Worm (Caenorhabditis elegans) whole organism, L4 larva: ENCODE measurements around the gene srh-272.
A peak's percentile ranks its signal among the peaks of the same experiment; 100 is the strongest.

Experiments
- D1046.2 ChIP-seq: fragments of 200-800 bp; sonication (Bioruptor generic); IDR thresholded peaks from 2 replicates; pipeline ENCODE4 v1.3.6; 2022; ENCODE audit warnings: missing genetic modification characterization, missing compliant biosample characterization
- F37D6.2 ChIP-seq: sonication (generic microtip); optimal IDR thresholded peaks from 2 replicates; lab custom pipeline; 2016; ENCODE audit warnings: mild to moderate bottlenecking, missing genetic modification characterization, missing compliant biosample characterization
- R02D3.7 ChIP-seq: fragments of 150-350 bp; sonication (generic microtip); optimal IDR thresholded peaks from 3 replicates; lab custom pipeline; 2014; ENCODE audit warnings: missing biosample characterization, missing genetic modification characterization
- T26A8.4 ChIP-seq: fragments of 200-800 bp; sonication (Bioruptor generic); IDR thresholded peaks from 2 replicates; pipeline ENCODE4 v1.3.6; 2022; ENCODE audit warnings: missing genetic modification characterization, missing compliant biosample characterization
- Y105C5A.15 ChIP-seq: fragments of 200-800 bp; sonication (Bioruptor generic); IDR thresholded peaks from 2 replicates; pipeline ENCODE4 v1.3.6; 2022; ENCODE audit warnings: missing genetic modification characterization, missing compliant biosample characterization
- ZK546.5 ChIP-seq, 2 experiments: sonication (generic microtip); optimal IDR thresholded peaks; 2 replicates each; lab custom pipeline; 2017; ENCODE audit warnings: missing biosample characterization in 2 of 2, missing genetic modification characterization in 2 of 2
- aha-1 ChIP-seq: fragments of 150-350 bp; peaks from one replicate; lab custom pipeline; 2014; ENCODE audit warnings: missing biosample characterization, missing genetic modification characterization
- arid-1 ChIP-seq: fragments of 200-800 bp; sonication (Bioruptor generic); conservative IDR thresholded peaks from 2 replicates; pipeline ENCODE4 v1.3.6; 2022; ENCODE audit warnings: missing genetic modification reagents, missing genetic modification characterization, missing compliant biosample characterization
- attf-4 ChIP-seq: sonication (generic microtip); optimal IDR thresholded peaks from 3 replicates; lab custom pipeline; 2017; ENCODE audit warnings: missing biosample characterization, missing genetic modification characterization
- ceh-44 ChIP-seq: fragments of 200-800 bp; sonication (Bioruptor generic); IDR thresholded peaks from 2 replicates; pipeline ENCODE4 v1.3.6; 2022; ENCODE audit warnings: missing genetic modification reagents, missing genetic modification characterization, missing compliant biosample characterization
- ceh-62 ChIP-seq: sonication (generic microtip); optimal IDR thresholded peaks from 2 replicates; lab custom pipeline; 2017; ENCODE audit warnings: missing biosample characterization, missing genetic modification characterization
- ces-1 ChIP-seq: fragments of 150-350 bp; sonication (generic microtip); optimal IDR thresholded peaks from 4 replicates; lab custom pipeline; 2014; ENCODE audit warnings: missing biosample characterization, missing genetic modification reagents, missing genetic modification characterization
- daf-16 ChIP-seq, 3 experiments: sonication (generic microtip); optimal IDR thresholded peaks; 2 replicates each; lab custom pipeline; 2016 to 2017; ENCODE audit warnings: missing genetic modification characterization in 3 of 3, missing genetic modification reagents in 3 of 3, mild to moderate bottlenecking in 2 of 3, missing compliant biosample characterization in 2 of 3, missing biosample characterization in 1 of 3, moderate library complexity in 1 of 3
- daf-8 ChIP-seq: fragments of 200-800 bp; sonication (Bioruptor generic); IDR thresholded peaks from 2 replicates; pipeline ENCODE4 v1.3.6; 2022; ENCODE audit warnings: missing genetic modification characterization, missing compliant biosample characterization
- fos-1 ChIP-seq: fragments of 150-350 bp; optimal IDR thresholded peaks from 2 replicates; lab custom pipeline; 2014; ENCODE audit warnings: missing biosample characterization, missing genetic modification characterization
- hmg-1.1 ChIP-seq: fragments of 200-800 bp; sonication (Bioruptor generic); IDR thresholded peaks from 2 replicates; pipeline ENCODE4 v1.3.6; 2022; ENCODE audit warnings: missing genetic modification reagents, missing genetic modification characterization, missing compliant biosample characterization
- lin-1 ChIP-seq: fragments of 200-800 bp; sonication (Bioruptor generic); IDR thresholded peaks from 2 replicates; pipeline ENCODE4 v1.3.6; 2022; ENCODE audit warnings: missing genetic modification reagents, missing genetic modification characterization, missing compliant biosample characterization
- lin-13 ChIP-seq: fragments of 150-350 bp; optimal IDR thresholded peaks from 2 replicates; lab custom pipeline; 2014; ENCODE audit warnings: missing biosample characterization, missing genetic modification reagents, missing genetic modification characterization
- lin-38 ChIP-seq: fragments of 200-800 bp; sonication (Bioruptor generic); IDR thresholded peaks from 2 replicates; pipeline ENCODE4 v1.3.6; 2022; ENCODE audit warnings: missing genetic modification reagents, missing genetic modification characterization, missing compliant biosample characterization
- lsy-2 ChIP-seq, 2 experiments: fragments of 150-350 bp in 1 of 2; sonication (generic microtip) in 1 of 2; optimal IDR thresholded peaks; 2 replicates each; lab custom pipeline; 2014 to 2017; ENCODE audit warnings: missing biosample characterization in 2 of 2, missing genetic modification characterization in 2 of 2
- mdl-1 ChIP-seq, 2 experiments: fragments of 150-350 bp in 1 of 2; sonication (generic microtip) in 1 of 2; optimal IDR thresholded peaks; 2 replicates each; lab custom pipeline; 2014 to 2017; ENCODE audit warnings: missing biosample characterization in 2 of 2, missing genetic modification characterization in 2 of 2
- mep-1 ChIP-seq: fragments of 150-350 bp; sonication (generic microtip); optimal IDR thresholded peaks from 3 replicates; lab custom pipeline; 2014; ENCODE audit warnings: missing biosample characterization, missing genetic modification characterization
- nhr-237 ChIP-seq: sonication (generic microtip); optimal IDR thresholded peaks from 2 replicates; lab custom pipeline; 2017; ENCODE audit warnings: missing biosample characterization, missing genetic modification characterization
- nhr-28 ChIP-seq: fragments of 150-350 bp; optimal IDR thresholded peaks from 2 replicates; lab custom pipeline; 2014; ENCODE audit warnings: missing biosample characterization, missing genetic modification characterization
- nhr-48 ChIP-seq: sonication (generic microtip); optimal IDR thresholded peaks from 2 replicates; lab custom pipeline; 2016; ENCODE audit warnings: mild to moderate bottlenecking, missing genetic modification characterization, missing compliant biosample characterization
- nhr-76 ChIP-seq: fragments of 150-350 bp; optimal IDR thresholded peaks from 2 replicates; lab custom pipeline; 2014; ENCODE audit warnings: missing biosample characterization, missing genetic modification characterization
- pha-4 ChIP-seq, 2 experiments: fragments of 150-350 bp in 1 of 2; fragments of 200-800 bp in 1 of 2; sonication (Bioruptor generic) in 1 of 2; IDR thresholded peaks in 1 of 2; optimal IDR thresholded peaks in 1 of 2; 2 replicates each; pipeline versions ENCODE4 v1.3.6 to Lab custom; 2014 to 2022; ENCODE audit warnings: missing genetic modification characterization in 2 of 2, missing genetic modification reagents in 2 of 2, missing biosample characterization in 1 of 2, missing compliant biosample characterization in 1 of 2
- pqm-1 ChIP-seq: sonication (generic microtip); optimal IDR thresholded peaks from 2 replicates; lab custom pipeline; 2017; ENCODE audit warnings: missing biosample characterization, missing genetic modification characterization
- tag-97 ChIP-seq: fragments of 200-800 bp; sonication (Bioruptor generic); IDR thresholded peaks from 2 replicates; pipeline ENCODE4 v1.3.6; 2022; ENCODE audit warnings: missing genetic modification characterization, missing compliant biosample characterization
- unc-130 ChIP-seq: sonication (generic microtip); optimal IDR thresholded peaks from 2 replicates; lab custom pipeline; 2016; ENCODE audit warnings: missing genetic modification reagents, missing genetic modification characterization, missing compliant biosample characterization
- unc-39 ChIP-seq: sonication (generic microtip); optimal IDR thresholded peaks from 2 replicates; lab custom pipeline; 2017; ENCODE audit warnings: missing biosample characterization, missing genetic modification characterization
- vab-7 ChIP-seq: fragments of 200-800 bp; sonication (Bioruptor generic); IDR thresholded peaks from 2 replicates; pipeline ENCODE4 v1.3.6; 2022; ENCODE audit warnings: missing genetic modification reagents, missing genetic modification characterization, missing compliant biosample characterization
- zip-2 ChIP-seq: fragments of 150-350 bp; optimal IDR thresholded peaks from 2 replicates; lab custom pipeline; 2014; ENCODE audit warnings: missing biosample characterization, missing genetic modification characterization

Gene srh-272

DNA sequence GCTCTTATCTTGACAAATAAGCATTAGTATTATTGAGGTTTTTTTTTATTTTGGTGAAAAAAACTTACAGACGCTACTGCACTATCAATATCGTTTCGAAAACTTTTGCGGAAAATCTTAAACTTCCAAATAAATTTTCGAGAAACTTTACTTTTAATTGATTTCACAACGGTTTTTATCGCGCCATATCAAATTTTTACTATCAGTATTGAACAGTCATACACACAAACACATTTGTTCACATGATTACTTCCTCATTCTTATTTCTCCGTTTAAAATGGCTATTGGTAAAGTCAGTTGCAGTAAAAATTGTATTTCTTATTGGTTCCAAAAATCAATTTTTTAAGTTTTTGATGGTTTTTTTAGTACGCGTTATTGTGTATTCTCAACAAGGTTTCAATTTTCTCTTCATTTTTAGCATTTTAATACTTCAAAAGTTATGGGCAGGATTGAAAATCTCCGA lies 33.1 kb downstream of the srh-272 start, which contains the start of gene pals-32:
pals-32 (plus strand) TSS at position 413 of the 463 bp plus-strand sequence.
- TF ChIP-seq pqm-1 (tag; lab: Kevin White, UChicago): peak; percentile 69
- no peak for TF ChIP-seq ZK546.5 (tag; optimal IDR thresholded peaks at IDR 0.05; lab: Kevin White, UChicago)
- TF ChIP-seq ceh-62 (tag; lab: Kevin White, UChicago): no peak
- no peak for TF ChIP-seq daf-16 (GFP tag; optimal IDR thresholded peaks at IDR 0.05; lab: Kevin White, UChicago)
- peak; percentile 62 for TF ChIP-seq daf-16 (tag; optimal IDR thresholded peaks at IDR 0.05; lab: Kevin White, UChicago)
- no peak for TF ChIP-seq lin-13 (GFP tag; lab: Kevin White, UChicago)
- TF ChIP-seq nhr-28 (tag; lab: Kevin White, UChicago): peak; percentile 55

ce11 chrV:2899867-2900266 lies 36.7 kb downstream of the srh-272 start, which contains the start of gene str-46:
Gene str-46 (minus strand): TSS chrV:2899967.
- TF ChIP-seq ceh-62 (tag; lab: Kevin White, UChicago) (no peak), lsy-2 (tag; optimal IDR thresholded peaks at IDR 0.05; lab: Kevin White, UChicago) (no peak)

- TF ChIP-seq attf-4 (tag; lab: Kevin White, UChicago): no peak
- TF ChIP-seq fos-1 (tag; lab: Kevin White, UChicago): no peak
- TF ChIP-seq daf-16 (GFP tag; optimal IDR thresholded peaks at IDR 0.05; lab: Kevin White, UChicago): no peak
- no peak for TF ChIP-seq daf-16 (tag; optimal IDR thresholded peaks at IDR 0.05; lab: Kevin White, UChicago)
- no peak for TF ChIP-seq unc-130
- TF ChIP-seq ceh-44 (GFP tag; lab: Robert Waterston, UW): no peak
- TF ChIP-seq lin-38 (GFP tag; lab: Robert Waterston, UW): no peak
- TF ChIP-seq mdl-1 (tag; optimal IDR thresholded peaks at IDR 0.05; lab: Kevin White, UChicago): no peak
- no peak for TF ChIP-seq arid-1 (GFP tag; lab: Robert Waterston, UW)
- no peak for TF ChIP-seq ces-1
- TF ChIP-seq unc-39 (tag; lab: Kevin White, UChicago): no peak
- TF ChIP-seq Y105C5A.15 (GFP tag; lab: Robert Waterston, UW): no peak
Observed at ce11 chrV:2903227-2903626, 40.1 kb downstream of the srh-272 start, which contains the start of gene C31B8.7. Gene C31B8.7 (minus strand): TSS chrV:2903327.

ce11 chrV:2909525-2909924 lies 46.4 kb downstream of the srh-272 start, which contains the start of gene zmp-3:
Gene zmp-3 (minus strand): TSS chrV:2909625.
- TF ChIP-seq zip-2 (tag; lab: Kevin White, UChicago) (no peak), nhr-28 (tag; lab: Kevin White, UChicago) (peak; percentile 28), mep-1 (no peak)

- TF ChIP-seq nhr-48 (tag; lab: Kevin White, UChicago): no peak
- TF ChIP-seq F37D6.2 (tag; lab: Kevin White, UChicago): no peak
- TF ChIP-seq aha-1 (tag; lab: Kevin White, UChicago): peak; percentile 79
- no peak for TF ChIP-seq tag-97 (GFP tag; lab: Robert Waterston, UW)
- TF ChIP-seq daf-8: no peak
Observed at ce11 chrV:2912901-2913300, 49.8 kb downstream of the srh-272 start, which contains the start of gene C31B8.9. Gene C31B8.9 (minus strand): TSS chrV:2913001.

- TF ChIP-seq nhr-237 (no peak), lin-1 (GFP tag; lab: Robert Waterston, UW) (no peak), R02D3.7 (tag; lab: Kevin White, UChicago) (no peak), ZK546.5 (tag; optimal IDR thresholded peaks at IDR 0.05; lab: Kevin White, UChicago) (no peak), fos-1 (tag; lab: Kevin White, UChicago) (no peak), mep-1 (no peak), attf-4 (tag; lab: Kevin White, UChicago) (no peak), T26A8.4 (GFP tag; lab: Robert Waterston, UW) (no peak), hmg-1.1 (GFP tag; lab: Robert Waterston, UW) (no peak), vab-7 (GFP tag; lab: Robert Waterston, UW) (no peak), D1046.2 (GFP tag; lab: Robert Waterston, UW) (no peak), pha-4 (GFP tag; IDR thresholded peaks at IDR 0.05; lab: Robert Waterston, UW) (no peak), pha-4 (tag; optimal IDR thresholded peaks at IDR 0.05; lab: Kevin White, UChicago) (no peak), nhr-76 (tag; lab: Kevin White, UChicago) (no peak)
Observed at ce11 chrV:2913948-2914347, 50.8 kb downstream of the srh-272 start, which contains the start of gene srh-146. Gene srh-146 (plus strand): TSS chrV:2914248.
